Worm (Caenorhabditis elegans): ENCODE results near the gene ZK355.2.

ce11 chrII:2948614-2949013 is 24.9 kb downstream of the ZK355.2 start:
- TF ChIP-seq him-1 (tag; optimal IDR thresholded peaks at IDR 0.05) (no peak), dao-5 (tag; optimal IDR thresholded peaks at IDR 0.05) (no peak)
